Worm (Caenorhabditis elegans): ENCODE results near the gene dnj-9.
"Not testable (repeated sequence)": the region's sequence is repeated elsewhere in the genome, so short reads cannot be mapped to it uniquely, and the experiment has no call there.

DNA sequence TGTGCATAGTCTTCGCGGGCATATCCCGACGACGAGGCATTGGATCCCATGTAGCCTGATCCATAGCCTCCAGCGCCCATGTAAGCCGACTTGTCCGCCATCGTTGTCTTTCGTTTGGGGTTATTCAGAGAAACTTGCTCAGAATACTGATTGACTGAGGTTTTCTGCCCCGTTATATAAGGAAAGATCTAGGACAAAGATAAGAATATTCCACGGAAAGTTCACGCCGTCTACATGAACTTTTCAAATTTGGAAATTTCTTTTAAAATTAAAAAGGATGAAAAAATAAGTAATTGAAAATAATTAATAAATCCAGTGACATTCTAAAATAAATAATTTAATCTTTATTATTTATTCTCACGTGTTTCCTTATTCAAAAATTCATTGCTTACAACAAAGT lies 8.4 kb downstream of the dnj-9 start, which contains the start of the genes nspd-5 and F11G11.4:
- not testable (repeated sequence) for TF ChIP-seq nhr-12 (tag; optimal IDR thresholded peaks at IDR 0.05); pqm-1 (tag; optimal IDR thresholded peaks at IDR 0.05); snpc-4 (tag; optimal IDR thresholded peaks at IDR 0.05); nhr-71 (tag; optimal IDR thresholded peaks at IDR 0.05); fos-1 (tag; optimal IDR thresholded peaks at IDR 0.05); nhr-237 (tag; optimal IDR thresholded peaks at IDR 0.05); xbp-1 (tag; optimal IDR thresholded peaks at IDR 0.05); fkh-8 (tag; optimal IDR thresholded peaks at IDR 0.05); ceh-90 (tag; optimal IDR thresholded peaks at IDR 0.05); ces-1 (GFP tag; optimal IDR thresholded peaks at IDR 0.05); Y116A8C.19 (tag; optimal IDR thresholded peaks at IDR 0.05; ENCODE audit: borderline replicate concordance); elt-2 (tag; optimal IDR thresholded peaks at IDR 0.05)

All from whole organism, L1 larva.